Worm (Caenorhabditis elegans): ENCODE measurements around the gene sds-22.

DNA sequence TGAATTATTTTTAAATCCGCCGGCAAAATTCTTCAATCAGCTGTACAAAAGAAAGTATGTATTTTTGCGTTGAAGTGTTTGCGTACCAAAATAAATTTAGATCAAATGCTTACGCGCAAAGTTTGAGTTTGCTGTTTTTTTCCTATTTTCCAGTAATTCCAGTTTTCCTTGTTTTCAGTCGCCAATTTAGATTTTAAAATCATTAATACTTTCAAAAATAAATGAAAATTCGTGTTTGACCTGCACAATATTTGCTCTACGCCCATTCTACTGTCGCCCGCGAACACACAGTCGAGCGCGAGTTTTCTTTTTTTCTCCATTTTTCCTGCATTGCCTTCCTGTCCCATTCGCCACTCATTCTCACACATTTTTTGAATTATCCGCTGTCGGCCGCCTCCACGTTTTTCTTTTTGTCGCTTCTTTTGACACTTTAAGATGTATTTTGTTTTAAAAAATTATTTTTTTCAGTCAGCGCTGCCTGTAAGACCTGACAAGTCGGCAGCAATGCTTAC lies 34.6 kb downstream of the sds-22 start, which contains the start of gene ptc-1:
- TF ChIP-seq elt-2 (tag; optimal IDR thresholded peaks at IDR 0.05) (no peak), nhr-237 (tag; optimal IDR thresholded peaks at IDR 0.05) (no peak), nfya-1 (tag; optimal IDR thresholded peaks at IDR 0.05; ENCODE audit: insufficient read depth) (no peak), egl-27 (tag; optimal IDR thresholded peaks at IDR 0.05) (no peak), zag-1 (tag; optimal IDR thresholded peaks at IDR 0.05) (no peak), elt-3 (tag; optimal IDR thresholded peaks at IDR 0.05) (no peak), fos-1 (tag; optimal IDR thresholded peaks at IDR 0.05) (no peak), eor-1 (tag; optimal IDR thresholded peaks at IDR 0.05) (no peak), aly-2 (tag; optimal IDR thresholded peaks at IDR 0.05) (no peak)

All from whole organism, L3 larva.